Worm (Caenorhabditis elegans): Measurements from ENCODE around the gene F48F7.5.

F48F7.5 gene

ce11 chrX:13980417-13980816, 5.0 kb downstream of the F48F7.5 start, which contains the start of gene arrd-24:
Gene arrd-24 (minus strand): TSS chrX:13980517.
- TF ChIP-seq fos-1 (tag; optimal IDR thresholded peaks at IDR 0.05), result peak; percentile 12

ce11 chrX:13986307-13986706, 10.9 kb downstream of the F48F7.5 start, which contains the start of gene irld-24:
Gene irld-24 (plus strand): TSS chrX:13986607.
- TF ChIP-seq crh-2 (tag; optimal IDR thresholded peaks at IDR 0.05) (no peak), nhr-10 (tag; optimal IDR thresholded peaks at IDR 0.05) (no peak), egl-27 (tag; optimal IDR thresholded peaks at IDR 0.05) (no peak), blmp-1 (tag; optimal IDR thresholded peaks at IDR 0.05; ENCODE audit: insufficient read depth) (no peak), nhr-11 (tag; optimal IDR thresholded peaks at IDR 0.05) (no peak), zag-1 (tag; optimal IDR thresholded peaks at IDR 0.05) (no peak)

ce11 chrX:13990680-13991079, 15.2 kb downstream of the F48F7.5 start, which contains the start of gene C31E10.11:
Gene C31E10.11 (minus strand): TSS chrX:13990780.
- TF ChIP-seq lsy-2 (tag; optimal IDR thresholded peaks at IDR 0.05) (no peak), unc-62 (GFP tag; optimal IDR thresholded peaks at IDR 0.05) (no peak), ceh-82 (tag; optimal IDR thresholded peaks at IDR 0.05) (no peak), nhr-25 (tag; optimal IDR thresholded peaks at IDR 0.05) (no peak), sma-3 (GFP tag; optimal IDR thresholded peaks at IDR 0.05) (no peak), mab-5 (tag; optimal IDR thresholded peaks at IDR 0.05) (no peak), nhr-237 (tag; optimal IDR thresholded peaks at IDR 0.05) (no peak), R02D3.7 (tag; optimal IDR thresholded peaks at IDR 0.05) (no peak), egl-27 (tag; optimal IDR thresholded peaks at IDR 0.05) (no peak), ztf-4 (tag; optimal IDR thresholded peaks at IDR 0.05) (no peak), sma-9 (GFP tag; optimal IDR thresholded peaks at IDR 0.05) (no peak), sma-9 (tag; optimal IDR thresholded peaks at IDR 0.05) (no peak), fos-1 (tag; optimal IDR thresholded peaks at IDR 0.05) (no peak)

- TF ChIP-seq ceh-16 (tag; optimal IDR thresholded peaks at IDR 0.05) (no peak), C34F6.9 (tag; optimal IDR thresholded peaks at IDR 0.05) (peak; percentile 66), sma-9 (GFP tag; optimal IDR thresholded peaks at IDR 0.05) (no peak), sma-9 (tag; optimal IDR thresholded peaks at IDR 0.05) (no peak), ztf-11 (tag; optimal IDR thresholded peaks at IDR 0.05) (no peak), ztf-4 (tag; optimal IDR thresholded peaks at IDR 0.05) (no peak), nhr-25 (tag; optimal IDR thresholded peaks at IDR 0.05) (no peak), ceh-82 (tag; optimal IDR thresholded peaks at IDR 0.05) (no peak), nhr-23 (tag; optimal IDR thresholded peaks at IDR 0.05) (no peak), nhr-21 (tag; optimal IDR thresholded peaks at IDR 0.05) (peak; percentile 14), lin-39 (tag; optimal IDR thresholded peaks at IDR 0.05) (no peak), unc-62 (GFP tag; optimal IDR thresholded peaks at IDR 0.05) (no peak), snpc-4 (tag; optimal IDR thresholded peaks at IDR 0.05) (no peak), blmp-1 (tag; optimal IDR thresholded peaks at IDR 0.05; ENCODE audit: insufficient read depth) (no peak), nhr-11 (tag; optimal IDR thresholded peaks at IDR 0.05) (no peak), sma-3 (GFP tag; optimal IDR thresholded peaks at IDR 0.05) (peak; percentile 19), mbf-1 (tag; optimal IDR thresholded peaks at IDR 0.05) (no peak), F13H6.1 (tag; optimal IDR thresholded peaks at IDR 0.05) (peak; percentile 60), nhr-6 (tag; optimal IDR thresholded peaks at IDR 0.05) (no peak), ZK546.5 (tag; optimal IDR thresholded peaks at IDR 0.05) (no peak), nhr-12 (tag; optimal IDR thresholded peaks at IDR 0.05) (no peak), nhr-237 (tag; optimal IDR thresholded peaks at IDR 0.05) (no peak), lin-13 (GFP tag; optimal IDR thresholded peaks at IDR 0.05) (peak; percentile 49), unc-55 (GFP tag; optimal IDR thresholded peaks at IDR 0.05) (peak; percentile 71), egl-27 (tag; optimal IDR thresholded peaks at IDR 0.05) (no peak), nhr-10 (tag; optimal IDR thresholded peaks at IDR 0.05) (no peak), R02D3.7 (tag; optimal IDR thresholded peaks at IDR 0.05) (no peak), ztf-1 (GFP tag; conservative IDR thresholded peaks at IDR 0.05) (no peak), elt-1 (tag; optimal IDR thresholded peaks at IDR 0.05) (no peak), skn-1 (tag; optimal IDR thresholded peaks at IDR 0.05) (no peak), unc-39 (tag; optimal IDR thresholded peaks at IDR 0.05) (no peak), mab-5 (tag; optimal IDR thresholded peaks at IDR 0.05) (no peak), nhr-77 (tag; optimal IDR thresholded peaks at IDR 0.05) (no peak), peb-1 (tag; optimal IDR thresholded peaks at IDR 0.05) (no peak), mdl-1 (tag; optimal IDR thresholded peaks at IDR 0.05) (peak in 1 of 2 experiments; percentile 7), gmeb-1 (tag; optimal IDR thresholded peaks at IDR 0.05) (peak; percentile 46), lin-11 (tag; optimal IDR thresholded peaks at IDR 0.05) (no peak), aly-2 (tag; optimal IDR thresholded peaks at IDR 0.05) (no peak), alr-1 (tag; optimal IDR thresholded peaks at IDR 0.05) (no peak), elt-3 (tag; optimal IDR thresholded peaks at IDR 0.05) (no peak), sem-4 (tag; optimal IDR thresholded peaks at IDR 0.05) (peak; percentile 26), nhr-129 (tag; optimal IDR thresholded peaks at IDR 0.05) (peak; percentile 61), crh-2 (tag; optimal IDR thresholded peaks at IDR 0.05) (peak; percentile 45), lsy-2 (tag; optimal IDR thresholded peaks at IDR 0.05) (peak in 1 of 2 experiments; percentile 32)
Measured at ce11 chrX:13995803-13996388, 20.4 kb downstream of the F48F7.5 start, which contains the start of the genes C31E10.5 and C31E10.6. Gene C31E10.5 (minus strand): TSS chrX:13995834. Gene C31E10.6 (plus strand): TSS chrX:13996338.

Measured in whole organism, L2 larva.